Fruit fly (Drosophila melanogaster): ENCODE measurements around the gene Men-b.

DNA sequence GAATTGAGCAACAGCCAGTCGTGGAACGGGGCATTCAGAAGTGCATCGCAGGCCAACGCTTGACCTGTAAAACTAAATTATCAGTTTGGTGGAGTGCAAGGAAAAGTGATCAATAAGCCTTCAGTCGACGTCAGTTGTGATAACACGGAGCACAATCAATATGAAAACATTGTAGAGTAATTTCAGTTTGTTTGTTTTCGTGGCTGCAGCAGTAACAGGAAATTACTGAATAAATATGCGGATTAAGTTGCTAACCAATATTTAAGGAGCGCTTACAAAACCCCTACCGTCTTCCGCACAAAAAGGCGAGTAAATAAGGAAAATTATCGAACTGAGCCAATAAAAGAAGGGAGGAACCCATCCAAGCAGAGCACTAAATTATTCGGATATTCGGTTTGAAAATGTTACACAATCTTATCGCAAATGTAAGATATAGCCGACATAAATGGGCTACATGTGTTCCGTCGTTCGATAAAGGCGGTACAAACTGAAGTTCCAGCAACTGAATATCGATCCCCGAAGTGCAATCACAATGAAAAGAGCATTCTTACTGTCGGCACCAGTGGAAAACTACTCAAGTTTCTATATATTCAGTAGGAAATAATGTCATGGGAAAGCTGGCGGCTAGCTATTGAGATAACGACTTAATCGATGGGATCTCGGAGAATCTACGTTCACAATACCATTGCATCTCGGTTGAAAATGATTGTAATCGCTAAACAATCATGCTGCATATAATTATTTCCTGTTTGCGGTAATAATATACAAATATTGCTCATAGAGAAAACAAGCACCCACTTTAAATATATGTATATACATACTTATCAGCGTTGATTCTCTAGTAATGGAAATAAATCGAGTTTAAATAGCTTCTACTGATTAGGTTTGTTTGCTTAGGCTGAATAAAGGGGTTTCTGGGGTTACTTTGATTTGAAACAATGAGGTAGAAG lies 15.5 kb upstream of the Men-b start:
- TF ChIP-seq NFAT (GFP tag; IDR thresholded peaks at IDR 0.05) (no peak), Dll (GFP tag; IDR thresholded peaks at IDR 0.05; ENCODE audit: partially characterized antibody) (no peak), caup (GFP tag; optimal IDR thresholded peaks at IDR 0.05; ENCODE audit: severe bottlenecking) (peak; percentile 71), cad (GFP tag; optimal IDR thresholded peaks at IDR 0.05) (no peak), crp (GFP tag; optimal IDR thresholded peaks at IDR 0.05) (peak in 1 of 2 experiments; percentile 9), Hr51 (GFP tag; optimal IDR thresholded peaks at IDR 0.05) (peak; percentile 34 to 38), CG1792 (GFP tag; optimal IDR thresholded peaks at IDR 0.05) (peak; percentile 74), pum (GFP tag; optimal IDR thresholded peaks at IDR 0.05) (peak; percentile 47), eyg (GFP tag; optimal IDR thresholded peaks at IDR 0.05) (peak; percentile 46), h (optimal IDR thresholded peaks at IDR 0.05) (no peak)

Data from whole organism, embryonic.